Worm (Caenorhabditis elegans) whole organism, mixed stage, embryonic: ENCODE results near the gene bar-1.

Experiments used
- bed-3 ChIP-seq: fragments of 200-800 bp; sonication (Bioruptor generic); optimal IDR thresholded peaks from 3 replicates; lab custom pipeline; 2018; ENCODE audit warnings: mild to moderate bottlenecking, missing genetic modification characterization, moderate library complexity, missing compliant biosample characterization
- ceh-43 ChIP-seq: fragments of 200-800 bp; sonication (Bioruptor generic); optimal IDR thresholded peaks from 2 replicates; lab custom pipeline; 2018; ENCODE audit warnings: mild to moderate bottlenecking, missing genetic modification characterization, moderate library complexity, missing compliant biosample characterization
- ceh-83 ChIP-seq: fragments of 200-800 bp; sonication (Bioruptor generic); optimal IDR thresholded peaks from 2 replicates; lab custom pipeline; 2018; ENCODE audit warnings: mild to moderate bottlenecking, missing genetic modification characterization, missing compliant biosample characterization
- cnd-1 ChIP-seq: fragments of 200-800 bp; sonication (Bioruptor generic); optimal IDR thresholded peaks from 2 replicates; lab custom pipeline; 2018; ENCODE audit warnings: mild to moderate bottlenecking, missing genetic modification characterization, missing compliant biosample characterization
- elt-1 ChIP-seq: sonication (generic microtip); optimal IDR thresholded peaks from 2 replicates; lab custom pipeline; 2017; ENCODE audit warnings: missing genetic modification characterization, mild to moderate bottlenecking, missing compliant biosample characterization, antibody characterized with exemption, moderate library complexity, borderline replicate concordance; ENCODE audit not compliant: insufficient read depth
- flh-1 ChIP-seq: fragments of 200-800 bp; sonication (Bioruptor generic); optimal IDR thresholded peaks from 2 replicates; lab custom pipeline; 2018; ENCODE audit warnings: mild to moderate bottlenecking, missing genetic modification characterization, moderate library complexity, missing compliant biosample characterization
- lsy-2 ChIP-seq: fragments of 150-350 bp; optimal IDR thresholded peaks from 2 replicates; lab custom pipeline; 2014; ENCODE audit warnings: missing biosample characterization, missing genetic modification characterization
- mls-2 ChIP-seq: sonication (generic microtip); optimal IDR thresholded peaks from 2 replicates; lab custom pipeline; 2016; ENCODE audit warnings: mild to moderate bottlenecking, missing genetic modification characterization, moderate library complexity, missing compliant biosample characterization
- nhr-12 ChIP-seq: fragments of 150-350 bp; optimal IDR thresholded peaks from 2 replicates; lab custom pipeline; 2014; ENCODE audit warnings: missing biosample characterization, missing genetic modification characterization
- nhr-28 ChIP-seq: fragments of 150-350 bp; optimal IDR thresholded peaks from 2 replicates; lab custom pipeline; 2014; ENCODE audit warnings: missing biosample characterization, missing genetic modification characterization
- sptf-1 ChIP-seq: sonication (generic microtip); optimal IDR thresholded peaks from 2 replicates; lab custom pipeline; 2017; ENCODE audit warnings: mild to moderate bottlenecking, missing genetic modification characterization, moderate library complexity, missing compliant biosample characterization
- unc-39 ChIP-seq: fragments of 150-350 bp; optimal IDR thresholded peaks from 2 replicates; lab custom pipeline; 2014; ENCODE audit warnings: missing biosample characterization, missing genetic modification characterization
- unc-62 ChIP-seq: fragments of 150-350 bp; optimal IDR thresholded peaks from 2 replicates; lab custom pipeline; 2014; ENCODE audit warnings: missing biosample characterization, missing genetic modification reagents, missing genetic modification characterization

- TF ChIP-seq sptf-1 (tag; lab: Kevin White, UChicago) (no peak), nhr-28 (tag; lab: Kevin White, UChicago) (no peak), nhr-12 (no peak), mls-2 (tag; lab: Kevin White, UChicago) (no peak), ceh-43 (GFP tag; lab: Kevin White, UChicago) (no peak), lsy-2 (tag; lab: Kevin White, UChicago) (no peak), bed-3 (GFP tag; lab: Kevin White, UChicago) (no peak), unc-39 (tag; lab: Kevin White, UChicago) (no peak), unc-62 (GFP tag; lab: Kevin White, UChicago) (no peak), elt-1 (no peak), cnd-1 (tag; lab: Kevin White, UChicago) (no peak), ceh-83 (GFP tag; lab: Kevin White, UChicago) (no peak), flh-1 (GFP tag; lab: Kevin White, UChicago) (no peak)
Measured at ce11 chrX:7143515-7143914, 26.9 kb downstream of the bar-1 start, which contains the start of gene alh-10.
